Fruit fly (Drosophila melanogaster): ENCODE measurements around the gene CG6184.

- TF ChIP-seq Opbp (GFP tag; IDR thresholded peaks at IDR 0.05; ENCODE audit: partially characterized antibody) = no peak
- no peak for TF ChIP-seq sna (GFP tag; IDR thresholded peaks at IDR 0.05; ENCODE audit: partially characterized antibody)
- no peak for TF ChIP-seq CG7357 (GFP tag; IDR thresholded peaks at IDR 0.05)
- TF ChIP-seq CG7839 (tag; optimal IDR thresholded peaks at IDR 0.05) = no peak
- no peak for TF ChIP-seq gcm (GFP tag; optimal IDR thresholded peaks at IDR 0.05)
- no peak for TF ChIP-seq emc (GFP tag; optimal IDR thresholded peaks at IDR 0.05)
- no peak for TF ChIP-seq CG11247 (GFP tag; IDR thresholded peaks at IDR 0.05)
Measured at dm6 chr3R:19606954-19607353, 50.7 kb downstream of the CG6184 start, which contains the start of gene CG17751.
